Worm (Caenorhabditis elegans) whole organism, L2 larva: ENCODE measurements around the gene srbc-36.

Source experiments
- C34F6.9 ChIP-seq: fragments of 150-350 bp; optimal IDR thresholded peaks from 2 replicates; lab custom pipeline; 2014; ENCODE audit warnings: missing biosample characterization, missing genetic modification characterization
- F13H6.1 ChIP-seq: sonication (generic microtip); optimal IDR thresholded peaks from 2 replicates; lab custom pipeline; 2016; ENCODE audit warnings: missing genetic modification characterization, missing compliant biosample characterization
- R02D3.7 ChIP-seq: fragments of 150-350 bp; optimal IDR thresholded peaks from 2 replicates; lab custom pipeline; 2014; ENCODE audit warnings: missing biosample characterization, missing genetic modification characterization
- Y55F3AM.14 ChIP-seq: fragments of 200-800 bp; sonication (Bioruptor generic); optimal IDR thresholded peaks from 2 replicates; lab custom pipeline; 2018; ENCODE audit warnings: mild to moderate bottlenecking, missing genetic modification characterization, missing compliant biosample characterization
- ZK546.5 ChIP-seq: sonication (generic microtip); optimal IDR thresholded peaks from 2 replicates; lab custom pipeline; 2017; ENCODE audit warnings: missing biosample characterization, missing genetic modification characterization
- aly-2 ChIP-seq: fragments of 150-350 bp; optimal IDR thresholded peaks from 2 replicates; lab custom pipeline; 2014; ENCODE audit warnings: missing biosample characterization, missing genetic modification characterization
- blmp-1 ChIP-seq: sonication (generic microtip); optimal IDR thresholded peaks from 2 replicates; lab custom pipeline; 2017; ENCODE audit warnings: missing genetic modification characterization, mild to moderate bottlenecking, missing compliant biosample characterization, antibody characterized with exemption, moderate library complexity; ENCODE audit not compliant: insufficient read depth
- ceh-16 ChIP-seq: fragments of 150-350 bp; optimal IDR thresholded peaks from 2 replicates; lab custom pipeline; 2014; ENCODE audit warnings: missing biosample characterization, missing genetic modification characterization
- ceh-82 ChIP-seq: fragments of 150-350 bp; optimal IDR thresholded peaks from 2 replicates; lab custom pipeline; 2014; ENCODE audit warnings: missing biosample characterization, missing genetic modification characterization
- dmd-4 ChIP-seq: sonication (generic microtip); optimal IDR thresholded peaks from 2 replicates; lab custom pipeline; 2017; ENCODE audit warnings: missing biosample characterization, missing genetic modification characterization
- elt-1 ChIP-seq: fragments of 150-350 bp; optimal IDR thresholded peaks from 2 replicates; lab custom pipeline; 2014; ENCODE audit warnings: missing biosample characterization, missing genetic modification characterization
- elt-3 ChIP-seq: sonication (generic microtip); optimal IDR thresholded peaks from 2 replicates; lab custom pipeline; 2017; ENCODE audit warnings: missing biosample characterization, missing genetic modification characterization
- fos-1 ChIP-seq: fragments of 150-350 bp; optimal IDR thresholded peaks from 2 replicates; lab custom pipeline; 2014; ENCODE audit warnings: missing biosample characterization, missing genetic modification characterization
- gmeb-1 ChIP-seq: fragments of 150-350 bp; optimal IDR thresholded peaks from 2 replicates; lab custom pipeline; 2014; ENCODE audit warnings: missing biosample characterization, missing genetic modification characterization
- lin-11 ChIP-seq: fragments of 150-350 bp; sonication (generic microtip); optimal IDR thresholded peaks from 2 replicates; lab custom pipeline; 2014; ENCODE audit warnings: missing biosample characterization, missing genetic modification characterization, inconsistent platforms, mixed read lengths
- lin-13 ChIP-seq: fragments of 150-350 bp; optimal IDR thresholded peaks from 2 replicates; lab custom pipeline; 2014; ENCODE audit warnings: missing biosample characterization, missing genetic modification reagents, missing genetic modification characterization
- lin-39 ChIP-seq: fragments of 150-350 bp; optimal IDR thresholded peaks from 2 replicates; lab custom pipeline; 2014; ENCODE audit warnings: missing biosample characterization, missing genetic modification reagents, missing genetic modification characterization
- mbf-1 ChIP-seq: sonication (generic microtip); optimal IDR thresholded peaks from 2 replicates; lab custom pipeline; 2017; ENCODE audit warnings: missing biosample characterization, missing genetic modification characterization
- mdl-1 ChIP-seq, 2 experiments: fragments of 150-350 bp in 1 of 2; sonication (generic microtip) in 1 of 2; optimal IDR thresholded peaks; 2 replicates each; lab custom pipeline; 2017; ENCODE audit warnings: missing biosample characterization in 2 of 2, missing genetic modification characterization in 2 of 2
- nhr-10 ChIP-seq: sonication (generic microtip); optimal IDR thresholded peaks from 2 replicates; lab custom pipeline; 2017; ENCODE audit warnings: missing biosample characterization, missing genetic modification characterization
- nhr-12 ChIP-seq: fragments of 150-350 bp; optimal IDR thresholded peaks from 2 replicates; lab custom pipeline; 2014; ENCODE audit warnings: missing biosample characterization, missing genetic modification characterization
- nhr-129 ChIP-seq: fragments of 150-350 bp; optimal IDR thresholded peaks from 2 replicates; lab custom pipeline; 2014; ENCODE audit warnings: missing biosample characterization, missing genetic modification characterization
- nhr-21 ChIP-seq: fragments of 150-350 bp; optimal IDR thresholded peaks from 2 replicates; lab custom pipeline; 2014; ENCODE audit warnings: missing biosample characterization, missing genetic modification characterization
- nhr-23 ChIP-seq: fragments of 150-350 bp; optimal IDR thresholded peaks from 2 replicates; lab custom pipeline; 2014; ENCODE audit warnings: missing biosample characterization, missing genetic modification reagents, missing genetic modification characterization
- nhr-237 ChIP-seq: fragments of 150-350 bp; optimal IDR thresholded peaks from 2 replicates; lab custom pipeline; 2014; ENCODE audit warnings: missing biosample characterization, missing genetic modification characterization
- nhr-25 ChIP-seq: fragments of 150-350 bp; sonication (generic microtip); optimal IDR thresholded peaks from 3 replicates; lab custom pipeline; 2014; ENCODE audit warnings: missing biosample characterization, missing genetic modification characterization
- nhr-6 ChIP-seq: fragments of 150-350 bp; optimal IDR thresholded peaks from 2 replicates; lab custom pipeline; 2014; ENCODE audit warnings: missing biosample characterization, missing genetic modification characterization
- nhr-77 ChIP-seq: fragments of 150-350 bp; optimal IDR thresholded peaks from 2 replicates; lab custom pipeline; 2014; ENCODE audit warnings: missing biosample characterization, missing genetic modification characterization
- peb-1 ChIP-seq: fragments of 150-350 bp; optimal IDR thresholded peaks from 2 replicates; lab custom pipeline; 2014; ENCODE audit warnings: missing biosample characterization, missing genetic modification characterization
- sem-4 ChIP-seq: fragments of 150-350 bp; optimal IDR thresholded peaks from 2 replicates; lab custom pipeline; 2014; ENCODE audit warnings: missing biosample characterization, missing genetic modification reagents, missing genetic modification characterization
- skn-1 ChIP-seq: sonication (generic microtip); optimal IDR thresholded peaks from 2 replicates; lab custom pipeline; 2017; ENCODE audit warnings: missing biosample characterization, missing genetic modification characterization
- sma-3 ChIP-seq: sonication (generic microtip); optimal IDR thresholded peaks from 2 replicates; lab custom pipeline; 2016; ENCODE audit warnings: missing genetic modification reagents, missing genetic modification characterization, missing compliant biosample characterization
- sma-9 ChIP-seq, 2 experiments: fragments of 150-350 bp in 1 of 2; sonication (generic microtip) in 1 of 2; optimal IDR thresholded peaks; 2 replicates each; lab custom pipeline; 2014 to 2016; ENCODE audit warnings: missing genetic modification characterization in 2 of 2, mild to moderate bottlenecking in 1 of 2, missing biosample characterization in 1 of 2, missing compliant biosample characterization in 1 of 2, missing genetic modification reagents in 1 of 2, moderate library complexity in 1 of 2
- unc-39 ChIP-seq: fragments of 150-350 bp; optimal IDR thresholded peaks from 2 replicates; lab custom pipeline; 2014; ENCODE audit warnings: missing biosample characterization, missing genetic modification characterization
- unc-55 ChIP-seq: fragments of 150-350 bp; sonication (generic microtip); optimal IDR thresholded peaks from 3 replicates; lab custom pipeline; 2014; ENCODE audit warnings: missing biosample characterization, missing genetic modification reagents, missing genetic modification characterization
- unc-62 ChIP-seq: fragments of 150-350 bp; optimal IDR thresholded peaks from 2 replicates; lab custom pipeline; 2014; ENCODE audit warnings: missing biosample characterization, missing genetic modification reagents, missing genetic modification characterization
- zag-1 ChIP-seq: fragments of 150-350 bp; optimal IDR thresholded peaks from 2 replicates; lab custom pipeline; 2014; ENCODE audit warnings: missing biosample characterization, missing genetic modification characterization
- ztf-11 ChIP-seq: sonication (generic microtip); optimal IDR thresholded peaks from 2 replicates; lab custom pipeline; 2017; ENCODE audit warnings: missing biosample characterization, missing genetic modification characterization
- ztf-4 ChIP-seq: fragments of 150-350 bp; optimal IDR thresholded peaks from 2 replicates; lab custom pipeline; 2014; ENCODE audit warnings: missing biosample characterization, missing genetic modification characterization

srbc-36 gene

DNA sequence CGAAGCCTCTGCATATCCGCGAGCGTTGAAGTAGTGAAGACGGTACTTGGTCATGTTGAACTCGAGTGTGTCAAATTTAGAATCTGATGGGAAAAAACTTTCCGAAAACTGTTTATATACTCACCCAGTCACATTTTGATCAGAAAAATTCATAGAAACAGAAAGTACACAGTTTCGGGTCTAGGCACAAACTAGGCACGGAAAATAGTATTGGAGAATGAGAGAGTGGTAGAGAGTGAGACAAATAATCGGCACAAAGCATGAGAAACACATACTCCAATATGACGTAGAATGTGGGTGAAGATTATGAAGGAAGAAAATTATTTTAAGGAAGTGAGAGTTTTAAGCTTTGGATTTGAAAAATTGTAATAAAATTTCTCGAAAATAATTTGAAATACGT lies 21.9 kb downstream of the srbc-36 start, which contains the start of gene gst-33 (continued):
- TF ChIP-seq zag-1 (tag; lab: Kevin White, UChicago), result no peak
- no peak for TF ChIP-seq sem-4 (tag; lab: Kevin White, UChicago)
- TF ChIP-seq mdl-1 (tag; optimal IDR thresholded peaks at IDR 0.05; lab: Kevin White, UChicago), result no peak
- TF ChIP-seq gmeb-1 (tag; lab: Kevin White, UChicago), result peak; percentile 61
- TF ChIP-seq ztf-11 (tag; lab: Kevin White, UChicago), result no peak
- TF ChIP-seq nhr-21, result no peak
- TF ChIP-seq Y55F3AM.14 (GFP tag; lab: Kevin White, UChicago), result no peak
- TF ChIP-seq elt-1, result no peak
- no peak for TF ChIP-seq ceh-82 (tag; lab: Kevin White, UChicago)
- TF ChIP-seq blmp-1 (tag; lab: Kevin White, UChicago), result peak; percentile 61
- no peak for TF ChIP-seq unc-55 (GFP tag; lab: Kevin White, UChicago)
- no peak for TF ChIP-seq nhr-77 (tag; lab: Kevin White, UChicago)
- no peak for TF ChIP-seq elt-3 (tag; lab: Kevin White, UChicago)
- peak; percentile 73 for TF ChIP-seq sma-9 (GFP tag; optimal IDR thresholded peaks at IDR 0.05; lab: Kevin White, UChicago)
- TF ChIP-seq sma-9 (tag; optimal IDR thresholded peaks at IDR 0.05; lab: Kevin White, UChicago), result no peak
- TF ChIP-seq unc-39 (tag; lab: Kevin White, UChicago), result no peak
- no peak for TF ChIP-seq R02D3.7 (tag; lab: Kevin White, UChicago)
- TF ChIP-seq nhr-25 (tag; lab: Kevin White, UChicago), result no peak
- TF ChIP-seq skn-1 (tag; lab: Kevin White, UChicago), result no peak
- no peak for TF ChIP-seq lin-13
- TF ChIP-seq nhr-6 (tag; lab: Kevin White, UChicago), result no peak
- TF ChIP-seq mbf-1 (tag; lab: Kevin White, UChicago), result no peak
- TF ChIP-seq ceh-16 (tag; lab: Kevin White, UChicago), result no peak
- TF ChIP-seq, all 48 proteins: peak for 7

DNA sequence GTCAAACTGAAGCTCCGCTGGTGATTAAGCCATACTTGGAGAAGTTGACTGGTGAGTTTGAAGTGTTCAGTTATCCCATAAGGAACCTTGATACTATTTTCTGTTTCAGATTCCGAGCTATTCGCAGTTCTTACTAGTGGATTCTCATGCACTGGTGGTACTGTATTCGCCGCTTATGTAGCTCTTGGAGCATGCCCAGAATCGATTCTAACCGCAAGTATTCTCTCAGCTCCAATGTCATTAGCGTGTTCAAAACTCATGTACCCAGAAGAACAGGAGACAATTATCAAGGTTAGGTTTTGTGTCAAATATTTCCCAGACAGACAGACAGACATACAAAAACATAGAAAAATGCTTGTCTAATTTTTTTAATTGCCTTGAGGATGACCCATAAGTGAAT lies 25.4 kb downstream of the srbc-36 start:
- TF ChIP-seq nhr-129 (tag; lab: Kevin White, UChicago) (no peak), unc-62 (no peak), sma-3 (no peak), dmd-4 (tag; lab: Kevin White, UChicago) (no peak), lin-39 (tag; lab: Kevin White, UChicago) (no peak), unc-55 (GFP tag; lab: Kevin White, UChicago) (no peak), nhr-237 (tag; lab: Kevin White, UChicago) (no peak), ZK546.5 (no peak), F13H6.1 (tag; lab: Kevin White, UChicago) (no peak), zag-1 (tag; lab: Kevin White, UChicago) (no peak), Y55F3AM.14 (GFP tag; lab: Kevin White, UChicago) (no peak), sma-9 (GFP tag; optimal IDR thresholded peaks at IDR 0.05; lab: Kevin White, UChicago) (no peak), sma-9 (tag; optimal IDR thresholded peaks at IDR 0.05; lab: Kevin White, UChicago) (no peak), C34F6.9 (no peak), lin-11 (tag; lab: Kevin White, UChicago) (no peak), skn-1 (tag; lab: Kevin White, UChicago) (no peak), sem-4 (tag; lab: Kevin White, UChicago) (no peak)

DNA sequence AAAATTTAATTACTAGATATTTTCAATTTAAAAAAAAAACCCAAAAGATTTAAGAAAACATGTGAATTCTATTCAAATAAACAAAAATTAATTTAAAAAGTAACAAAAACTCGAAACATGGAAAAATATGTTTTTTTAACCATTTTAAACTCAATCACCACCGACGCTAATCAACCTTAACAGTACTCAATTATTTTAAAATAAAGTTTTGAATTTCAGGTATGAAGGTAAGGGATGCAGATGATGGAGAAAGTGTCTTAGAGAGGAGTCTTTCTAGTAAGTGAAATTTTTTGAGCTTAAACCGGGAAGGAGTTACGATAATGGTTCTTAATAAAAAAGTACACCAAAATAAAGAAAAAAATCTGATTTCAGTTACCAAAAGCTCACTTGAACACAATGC lies 26.8 kb downstream of the srbc-36 start, which contains the start of gene slc-28.1:
TSS of gene slc-28.1 (plus strand) at position 301 of the 400 bp plus-strand sequence.
- TF ChIP-seq Y55F3AM.14 (GFP tag; lab: Kevin White, UChicago) (no peak), F13H6.1 (tag; lab: Kevin White, UChicago) (no peak), mbf-1 (tag; lab: Kevin White, UChicago) (no peak), elt-1 (no peak), aly-2 (no peak), unc-39 (tag; lab: Kevin White, UChicago) (no peak), nhr-21 (no peak), unc-62 (no peak), elt-3 (tag; lab: Kevin White, UChicago) (no peak), blmp-1 (tag; lab: Kevin White, UChicago) (no peak), peb-1 (tag; lab: Kevin White, UChicago) (no peak), nhr-12 (no peak), fos-1 (no peak), dmd-4 (tag; lab: Kevin White, UChicago) (no peak)
- TF ChIP-seq, all 48 proteins: peak for 0

DNA sequence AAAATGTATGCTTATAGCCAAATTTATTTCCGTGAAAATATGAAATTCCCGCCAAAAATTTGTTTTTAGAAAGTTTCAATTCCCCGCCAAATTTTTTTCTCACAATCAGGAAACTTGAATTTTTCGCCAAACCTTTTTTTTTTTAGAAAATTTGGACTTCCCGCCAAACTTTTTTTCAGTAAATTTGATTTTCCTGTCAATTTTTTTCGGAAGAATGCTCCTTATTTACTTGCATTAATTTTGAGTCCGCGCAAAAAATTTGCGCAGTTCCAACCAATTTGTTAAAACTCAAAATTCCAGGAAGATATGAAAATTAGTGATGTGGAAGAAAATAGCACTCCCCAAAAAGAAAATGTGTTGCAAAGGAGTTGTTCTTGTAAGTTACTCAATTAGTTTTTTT lies 30.4 kb downstream of the srbc-36 start, which contains the start of gene slc-28.2:
TSS of gene slc-28.2 (plus strand) at position 301 of the 400 bp plus-strand sequence.
- TF ChIP-seq unc-62, result no peak
- no peak for TF ChIP-seq mbf-1 (tag; lab: Kevin White, UChicago)
- TF ChIP-seq nhr-23 (tag; lab: Kevin White, UChicago), result no peak
- TF ChIP-seq nhr-10 (tag; lab: Kevin White, UChicago), result no peak
- no peak for TF ChIP-seq ceh-82 (tag; lab: Kevin White, UChicago)
- no peak for TF ChIP-seq sem-4 (tag; lab: Kevin White, UChicago)
- no peak for TF ChIP-seq lin-13
- no peak for TF ChIP-seq blmp-1 (tag; lab: Kevin White, UChicago)
- TF ChIP-seq ztf-4 (tag; lab: Kevin White, UChicago), result no peak
